Worm (Caenorhabditis elegans): ENCODE measurements around the gene F21D5.6.

DNA sequence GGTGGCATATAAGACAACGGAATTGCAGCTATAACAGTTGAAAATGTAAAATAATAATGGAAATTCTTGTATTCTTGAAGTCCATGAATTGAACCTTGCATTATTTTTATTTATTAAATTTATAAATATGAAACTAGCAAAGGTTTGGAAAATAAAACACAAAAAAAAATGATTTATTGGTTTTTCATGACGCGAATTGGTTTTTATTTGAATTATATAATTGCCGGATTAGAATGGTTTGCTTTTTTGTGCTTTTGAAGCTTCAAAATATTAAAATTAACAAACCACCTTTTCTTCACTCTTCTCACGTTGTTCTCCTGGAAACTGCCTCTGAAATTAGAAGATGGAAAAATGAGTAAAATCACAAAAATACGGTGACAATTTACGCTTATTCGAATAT is 49.0 kb upstream of the F21D5.6 start, which contains the start of gene sru-35:
- TF ChIP-seq ama-1 (optimal IDR thresholded peaks at IDR 0.05) (no peak), nhr-11 (tag; optimal IDR thresholded peaks at IDR 0.05) (no peak), hlh-8 (tag; optimal IDR thresholded peaks at IDR 0.05) (no peak), ceh-22 (tag; optimal IDR thresholded peaks at IDR 0.05) (no peak), ref-2 (tag; optimal IDR thresholded peaks at IDR 0.05) (no peak), zip-5 (tag; optimal IDR thresholded peaks at IDR 0.05) (no peak), pat-9 (tag; optimal IDR thresholded peaks at IDR 0.05) (no peak), K02D7.2 (tag; optimal IDR thresholded peaks at IDR 0.05) (no peak), pqm-1 (tag; optimal IDR thresholded peaks at IDR 0.05) (no peak), dmd-4 (tag; optimal IDR thresholded peaks at IDR 0.05; ENCODE audit: borderline replicate concordance) (no peak), pha-4 (tag; optimal IDR thresholded peaks at IDR 0.05) (no peak)
